Fruit fly (Drosophila melanogaster) whole organism, wandering third instar larva: ENCODE data around the gene CG17666.
A peak's percentile ranks its signal among the peaks of the same experiment; 100 is the strongest.

ENCODE experiments used
- Abd-B ChIP-seq: fragments of >200 bp; optimal IDR thresholded peaks from 2 replicates; lab custom pipeline; 2017; ENCODE audit warnings: missing biosample characterization, missing genetic modification characterization
- CG32264 ChIP-seq: fragments of 200-800 bp; sonication (Bioruptor generic); optimal IDR thresholded peaks from 2 replicates; lab custom pipeline; 2016; ENCODE audit warnings: missing biosample characterization, missing genetic modification characterization
- CG9705 ChIP-seq: fragments of 200-800 bp; sonication (Bioruptor generic); optimal IDR thresholded peaks from 2 replicates; lab custom pipeline; 2018; ENCODE audit warnings: missing biosample characterization, mild to moderate bottlenecking, missing genetic modification characterization
- CrebA ChIP-seq: fragments of 200-800 bp; sonication (Bioruptor generic); optimal IDR thresholded peaks from 2 replicates; lab custom pipeline; 2016; ENCODE audit warnings: missing biosample characterization, mild to moderate bottlenecking, missing genetic modification characterization, borderline replicate concordance
- Dfd ChIP-seq: fragments of >200 bp; optimal IDR thresholded peaks from 2 replicates; lab custom pipeline; 2017; ENCODE audit warnings: missing biosample characterization, missing genetic modification characterization
- Dif ChIP-seq: fragments of 200-275, 200-300 bp; sonication (Bioruptor generic); optimal IDR thresholded peaks from 2 replicates; lab custom pipeline; 2018; ENCODE audit warnings: missing biosample characterization, missing genetic modification characterization; ENCODE audit not compliant: partially characterized antibody
- GATAd ChIP-seq: sonication (Bioruptor generic); optimal IDR thresholded peaks from 2 replicates; lab custom pipeline; 2016; ENCODE audit warnings: missing biosample characterization, missing genetic modification characterization
- HLH106 ChIP-seq: fragments of 200-800 bp; optimal IDR thresholded peaks from 3 replicates; lab custom pipeline; 2019; ENCODE audit warnings: missing biosample characterization, mild to moderate bottlenecking, missing genetic modification characterization, moderate library complexity
- Hnf4 ChIP-seq: fragments of 200-800 bp; sonication (Bioruptor generic); optimal IDR thresholded peaks from 2 replicates; lab custom pipeline; 2016; ENCODE audit warnings: missing biosample characterization, mild to moderate bottlenecking, missing genetic modification characterization
- Hr78 ChIP-seq: fragments of >200 bp; optimal IDR thresholded peaks from 2 replicates; lab custom pipeline; 2017; ENCODE audit warnings: missing biosample characterization, missing genetic modification characterization
- Hr83 ChIP-seq: fragments of 200-300 bp; sonication (Bioruptor generic); optimal IDR thresholded peaks from 2 replicates; lab custom pipeline; 2016; ENCODE audit warnings: missing biosample characterization, mild to moderate bottlenecking, missing genetic modification characterization, moderate library complexity; ENCODE audit not compliant: poor library complexity, severe bottlenecking
- Jra ChIP-seq: sonication (Bioruptor generic); optimal IDR thresholded peaks from 2 replicates; lab custom pipeline; 2016; ENCODE audit warnings: missing biosample characterization, missing genetic modification characterization
- Mio ChIP-seq: sonication (Bioruptor generic); optimal IDR thresholded peaks from 2 replicates; lab custom pipeline; 2016; ENCODE audit warnings: missing biosample characterization, missing genetic modification characterization
- N ChIP-seq: fragments of >200 bp; optimal IDR thresholded peaks from 2 replicates; lab custom pipeline; 2018; ENCODE audit warnings: missing biosample characterization, missing external identifiers, missing genetic modification characterization
- OdsH ChIP-seq: fragments of 200-800 bp; sonication (Bioruptor generic); optimal IDR thresholded peaks from 2 replicates; lab custom pipeline; 2016; ENCODE audit warnings: missing biosample characterization, mild to moderate bottlenecking, missing genetic modification characterization
- Rel ChIP-seq, 2 experiments: fragments of 200-800 bp; sonication (Bioruptor generic) in 1 of 2; optimal IDR thresholded peaks; 2 replicates in 1 of 2; 3 replicates in 1 of 2; lab custom pipeline; 2016 to 2019; ENCODE audit warnings: mild to moderate bottlenecking in 2 of 2, missing biosample characterization in 2 of 2, missing genetic modification characterization in 2 of 2, moderate library complexity in 1 of 2
- Sp1 ChIP-seq: fragments of 200-800 bp; sonication (Bioruptor generic); optimal IDR thresholded peaks from 3 replicates; lab custom pipeline; 2019; ENCODE audit warnings: missing biosample characterization, mild to moderate bottlenecking, missing genetic modification characterization, moderate library complexity
- Vsx2 ChIP-seq: fragments of 200-300, 225-300 bp; sonication (Bioruptor generic); optimal IDR thresholded peaks from 2 replicates; lab custom pipeline; 2018; ENCODE audit warnings: missing biosample characterization, missing genetic modification characterization; ENCODE audit not compliant: partially characterized antibody
- br ChIP-seq: fragments of 200-800 bp; sonication (Bioruptor generic); optimal IDR thresholded peaks from 2 replicates; lab custom pipeline; 2016; ENCODE audit warnings: missing biosample characterization, missing genetic modification characterization
- brk ChIP-seq: fragments of 200-800 bp; sonication (Bioruptor generic); optimal IDR thresholded peaks from 2 replicates; lab custom pipeline; 2016; ENCODE audit warnings: missing biosample characterization, mild to moderate bottlenecking, missing genetic modification characterization
- dl ChIP-seq, 2 experiments: fragments of 175-275, 200-275 bp in 1 of 2; fragments of 200-275 bp in 1 of 2; sonication (Bioruptor generic); optimal IDR thresholded peaks; lab custom pipeline; 2018; ENCODE audit warnings: mild to moderate bottlenecking in 2 of 2, missing biosample characterization in 2 of 2, missing genetic modification characterization in 2 of 2, moderate library complexity in 2 of 2; ENCODE audit not compliant: partially characterized antibody in 2 of 2, insufficient read depth in 1 of 2
- dmrt93B ChIP-seq: fragments of 200-800 bp; sonication (Bioruptor generic); optimal IDR thresholded peaks from 2 replicates; lab custom pipeline; 2018; ENCODE audit warnings: missing biosample characterization, mild to moderate bottlenecking, missing genetic modification characterization
- dsf ChIP-seq: sonication (Bioruptor generic); optimal IDR thresholded peaks from 2 replicates; lab custom pipeline; 2016; ENCODE audit warnings: missing biosample characterization, missing genetic modification characterization, borderline replicate concordance
- ey ChIP-seq: fragments of 200-800 bp; sonication (Bioruptor generic); optimal IDR thresholded peaks from 2 replicates; lab custom pipeline; 2016; ENCODE audit warnings: missing biosample characterization, missing genetic modification characterization
- foxo ChIP-seq, 2 experiments: fragments of 200-800 bp; sonication (Bioruptor generic); optimal IDR thresholded peaks; 2 replicates in 1 of 2; 3 replicates in 1 of 2; lab custom pipeline; 2016 to 2017; ENCODE audit warnings: missing biosample characterization in 2 of 2, missing genetic modification characterization in 2 of 2
- fru ChIP-seq: fragments of 200-800 bp; sonication (Bioruptor generic); optimal IDR thresholded peaks from 3 replicates; lab custom pipeline; 2016; ENCODE audit warnings: missing biosample characterization, mild to moderate bottlenecking, missing genetic modification characterization
- h ChIP-seq: fragments of 200-800 bp; sonication (Bioruptor generic); optimal IDR thresholded peaks from 3 replicates; lab custom pipeline; 2016; ENCODE audit warnings: missing biosample characterization, mild to moderate bottlenecking, missing genetic modification characterization
- jim ChIP-seq: fragments of 175-275, 200-325 bp; sonication (Bioruptor generic); optimal IDR thresholded peaks from 2 replicates; lab custom pipeline; 2016; ENCODE audit warnings: missing biosample characterization, mild to moderate bottlenecking, missing genetic modification characterization
- lola ChIP-seq: fragments of >200 bp; optimal IDR thresholded peaks from 2 replicates; lab custom pipeline; 2017; ENCODE audit warnings: missing biosample characterization, missing genetic modification characterization
- pan ChIP-seq: fragments of >200 bp; optimal IDR thresholded peaks from 2 replicates; lab custom pipeline; 2017
- psq ChIP-seq: fragments of 200-800 bp; sonication (Bioruptor generic); optimal IDR thresholded peaks from 3 replicates; lab custom pipeline; 2017; ENCODE audit warnings: missing biosample characterization, mild to moderate bottlenecking, missing genetic modification characterization, moderate library complexity
- rgr ChIP-seq: fragments of 200-800 bp; sonication (Bioruptor generic); optimal IDR thresholded peaks from 3 replicates; lab custom pipeline; 2016; ENCODE audit warnings: missing biosample characterization, mild to moderate bottlenecking, missing genetic modification characterization
- sage ChIP-seq: fragments of 200-800 bp; sonication (Bioruptor generic); optimal IDR thresholded peaks from 2 replicates; lab custom pipeline; 2016; ENCODE audit warnings: missing biosample characterization, mild to moderate bottlenecking, missing genetic modification characterization
- sv ChIP-seq: fragments of 200-800 bp; sonication (Bioruptor generic); optimal IDR thresholded peaks from 3 replicates; lab custom pipeline; 2016; ENCODE audit warnings: missing biosample characterization, missing genetic modification characterization
- tai ChIP-seq: sonication (Bioruptor generic); optimal IDR thresholded peaks from 2 replicates; lab custom pipeline; 2016; ENCODE audit warnings: missing biosample characterization, missing genetic modification characterization
- usp ChIP-seq: fragments of >200 bp; optimal IDR thresholded peaks from 2 replicates; lab custom pipeline; 2017; ENCODE audit warnings: missing biosample characterization, missing genetic modification characterization
- woc ChIP-seq: sonication (Bioruptor generic); optimal IDR thresholded peaks from 2 replicates; lab custom pipeline; 2016; ENCODE audit warnings: missing biosample characterization, mild to moderate bottlenecking, missing genetic modification characterization

Gene CG17666

dm6 chr3L:12790783-12791678, 9.9 kb downstream of the CG17666 start:
- TF ChIP-seq Dif (GFP tag; lab: Kevin White, UChicago) (peak; percentile 88), Hr83 (GFP tag; lab: Kevin White, UChicago) (peak; percentile 71), dl (GFP tag; optimal IDR thresholded peaks at IDR 0.05; lab: Kevin White, UChicago; ENCODE audit: insufficient read depth in 1 of 2, partially characterized antibody in 2 of 2) (peak; percentile 69 to 82), CrebA (GFP tag; lab: Kevin White, UChicago) (peak; percentile 48), foxo (GFP tag; optimal IDR thresholded peaks at IDR 0.05; lab: Kevin White, UChicago) (peak in 1 of 2 experiments; percentile 64), brk (GFP tag; lab: Kevin White, UChicago) (no peak)
- TF ChIP-seq, all 38 proteins: peak for 5

dm6 chr3L:12791679-12792229, 10.6 kb downstream of the CG17666 start:
- no peak for TF ChIP-seq br (GFP tag; lab: Kevin White, UChicago)
- peak; percentile 22 for TF ChIP-seq Hnf4 (GFP tag; lab: Kevin White, UChicago)

- TF ChIP-seq br (GFP tag; lab: Kevin White, UChicago) = peak; percentile 82
- no peak for TF ChIP-seq Abd-B (GFP tag; lab: Kevin White, UChicago)
- TF ChIP-seq lola (GFP tag; lab: Kevin White, UChicago) = no peak
- TF ChIP-seq woc = peak; percentile 93
- TF ChIP-seq dmrt93B (GFP tag; lab: Kevin White, UChicago) = no peak
- no peak for TF ChIP-seq Vsx2 (GFP tag; lab: Kevin White, UChicago)
- TF ChIP-seq sage (GFP tag; lab: Kevin White, UChicago) = peak; percentile 14
- peak; percentile 47 for TF ChIP-seq CG32264 (GFP tag; lab: Kevin White, UChicago)
- TF ChIP-seq rgr (GFP tag; lab: Kevin White, UChicago) = peak; percentile 85
- peak; percentile 44 for TF ChIP-seq sv (GFP tag; lab: Kevin White, UChicago)
- peak; percentile 20 for TF ChIP-seq GATAd (GFP tag; lab: Kevin White, UChicago)
- no peak for TF ChIP-seq jim
- no peak for TF ChIP-seq CrebA (GFP tag; lab: Kevin White, UChicago)
- peak; percentile 62 for TF ChIP-seq tai
- TF ChIP-seq h (GFP tag; lab: Kevin White, UChicago) = peak; percentile 90
- TF ChIP-seq dl (GFP tag; optimal IDR thresholded peaks at IDR 0.05; lab: Kevin White, UChicago; ENCODE audit: insufficient read depth in 1 of 2, partially characterized antibody in 2 of 2) = no peak
- TF ChIP-seq pan (lab: Kevin White, UChicago) = no peak
- TF ChIP-seq Dif (GFP tag; lab: Kevin White, UChicago) = no peak
- TF ChIP-seq CG9705 = peak; percentile 75
- no peak for TF ChIP-seq N
- peak; percentile 85 for TF ChIP-seq OdsH
- TF ChIP-seq dsf (GFP tag; lab: Kevin White, UChicago) = peak; percentile 37
- no peak for TF ChIP-seq Hr78 (GFP tag; lab: Kevin White, UChicago)
- TF ChIP-seq Dfd = no peak
- TF ChIP-seq Mio = no peak
- peak; percentile 73 for TF ChIP-seq Hnf4 (GFP tag; lab: Kevin White, UChicago)
- peak; percentile 91 for TF ChIP-seq fru (GFP tag; lab: Kevin White, UChicago)
- peak; percentile 52 for TF ChIP-seq Rel (GFP tag; optimal IDR thresholded peaks at IDR 0.05; lab: Kevin White, UChicago)
- TF ChIP-seq Rel (tag; optimal IDR thresholded peaks at IDR 0.05; lab: Kevin White, UChicago) = peak; percentile 74
- TF ChIP-seq ey (GFP tag; lab: Kevin White, UChicago) = peak; percentile 86
- no peak for TF ChIP-seq usp (GFP tag; lab: Kevin White, UChicago)
- TF ChIP-seq foxo (GFP tag; optimal IDR thresholded peaks at IDR 0.05; lab: Kevin White, UChicago) = peak in 1 of 2 experiments; percentile 90
- peak; percentile 56 for TF ChIP-seq brk (GFP tag; lab: Kevin White, UChicago)
- peak; percentile 83 for TF ChIP-seq psq (GFP tag; lab: Kevin White, UChicago)
- peak; percentile 92 for TF ChIP-seq HLH106
- no peak for TF ChIP-seq Hr83 (GFP tag; lab: Kevin White, UChicago)
- peak; percentile 66 for TF ChIP-seq Jra (GFP tag; lab: Kevin White, UChicago)
- peak; percentile 93 for TF ChIP-seq Sp1 (GFP tag; lab: Kevin White, UChicago)
Observed at dm6 chr3L:12792933-12793448, 11.9 kb downstream of the CG17666 start.
